Fruit fly (Drosophila melanogaster): ENCODE measurements around the gene ed.

The ed gene

DNA sequence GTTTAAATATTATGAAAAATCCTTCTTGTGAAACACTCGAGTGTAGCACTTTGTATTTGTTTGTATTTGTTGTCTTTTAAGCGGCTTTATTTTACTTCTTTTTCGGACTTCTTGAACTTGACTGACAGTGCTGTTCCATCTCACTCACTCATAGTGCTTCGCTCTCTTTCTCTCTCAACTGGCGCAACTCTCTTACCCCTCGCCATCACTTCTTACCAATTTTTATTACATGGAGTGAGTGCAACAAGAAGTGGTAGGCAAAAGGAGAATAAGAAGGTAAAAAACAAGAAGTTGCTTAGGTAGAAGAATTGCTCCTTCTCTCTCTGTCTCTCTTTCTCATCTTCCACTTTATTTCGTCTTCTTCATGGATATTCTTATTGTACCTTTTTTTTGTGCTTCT, 2.5 kb upstream of the ed start (continued):
- no peak for TF ChIP-seq CG14965 (GFP tag; optimal IDR thresholded peaks at IDR 0.05; ENCODE audit: borderline replicate concordance)
- TF ChIP-seq CG5180 (GFP tag; optimal IDR thresholded peaks at IDR 0.05): peak; percentile 65
- peak; percentile 58 for TF ChIP-seq kni (GFP tag; optimal IDR thresholded peaks at IDR 0.05)
- no peak for TF ChIP-seq Lim3 (GFP tag; IDR thresholded peaks at IDR 0.05)
- TF ChIP-seq Mrtf (GFP tag; IDR thresholded peaks at IDR 0.05): no peak
- no peak for TF ChIP-seq crc (GFP tag; optimal IDR thresholded peaks at IDR 0.05)
- TF ChIP-seq crol (GFP tag; IDR thresholded peaks at IDR 0.05): peak; percentile 88
- peak; percentile 17 for TF ChIP-seq oc (tag; optimal IDR thresholded peaks at IDR 0.05)
- TF ChIP-seq CG10431 (GFP tag; optimal IDR thresholded peaks at IDR 0.05): no peak
- peak; percentile 69; the same call in 2 of the 3 replicates for TF ChIP-seq CG2199 (GFP tag; IDR thresholded peaks at IDR 0.05)
- peak; percentile 96 for TF ChIP-seq pros (GFP tag; optimal IDR thresholded peaks at IDR 0.05)
- no peak for TF ChIP-seq Atf-2 (GFP tag; optimal IDR thresholded peaks at IDR 0.05)
- TF ChIP-seq CG4854 (GFP tag; optimal IDR thresholded peaks at IDR 0.05): no peak
- TF ChIP-seq Nf-YB (GFP tag; optimal IDR thresholded peaks at IDR 0.05): no peak

DNA sequence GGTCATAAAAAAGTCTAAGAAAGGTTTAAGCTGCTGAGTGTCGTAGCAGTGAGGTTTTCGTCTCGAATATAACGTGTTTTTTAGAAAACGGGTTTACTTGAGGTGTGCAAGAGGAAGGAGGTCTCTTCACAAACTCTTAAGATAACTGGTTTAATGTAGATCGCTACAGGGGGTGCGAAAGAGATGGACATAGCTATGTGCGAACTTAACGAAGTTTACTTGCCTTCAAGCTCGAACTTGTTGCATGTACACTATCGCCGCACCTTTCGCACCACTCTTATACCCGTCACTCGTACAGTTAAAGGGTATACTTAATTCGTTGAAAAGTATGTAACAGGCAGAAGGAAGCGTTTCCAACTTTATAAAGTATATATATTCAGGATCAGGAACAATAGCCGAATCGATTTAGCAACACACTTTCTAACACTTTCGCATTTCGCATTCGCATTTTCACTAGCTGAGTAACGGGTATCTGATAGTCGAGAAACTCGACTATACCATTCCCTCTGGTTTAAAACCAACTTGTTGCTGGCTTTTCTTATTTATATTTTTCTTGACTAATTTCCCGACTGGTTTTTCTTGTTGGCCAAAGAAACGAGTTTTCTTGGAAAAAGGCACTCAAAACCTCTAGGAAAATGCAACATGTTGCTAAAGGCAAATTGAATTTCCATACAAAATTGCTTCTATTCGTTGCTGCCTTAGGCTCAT, 787 bp upstream of the ed start:
- 0 out of 3 replicates have a peak, but pooled peaks have one; percentile 49 for TF ChIP-seq z (GFP tag; IDR thresholded peaks at IDR 0.05)
- TF ChIP-seq exex (tag; optimal IDR thresholded peaks at IDR 0.05): no peak
- TF ChIP-seq h (optimal IDR thresholded peaks at IDR 0.05): no peak
- peak; percentile 91 for TF ChIP-seq row (GFP tag; IDR thresholded peaks at IDR 0.05)
- peak; percentile 87 for TF ChIP-seq lmd (GFP tag; IDR thresholded peaks at IDR 0.05)
- peak; percentile 43; the same call in 1 of the 3 replicates for TF ChIP-seq CG34224 (GFP tag; IDR thresholded peaks at IDR 0.05; ENCODE audit: partially characterized antibody)
- TF ChIP-seq sug (tag; optimal IDR thresholded peaks at IDR 0.05): peak; percentile 36
- peak; percentile 34; the same call in 1 of the 2 replicates for TF ChIP-seq crol (GFP tag; IDR thresholded peaks at IDR 0.05)
- TF ChIP-seq CG10979 (tag; optimal IDR thresholded peaks at IDR 0.05): peak; percentile 91
- no peak; the same call in 1 of the 2 replicates for TF ChIP-seq NFAT (GFP tag; IDR thresholded peaks at IDR 0.05)
- peak; percentile 88 for TF ChIP-seq CG11456 (GFP tag; IDR thresholded peaks at IDR 0.05)
- peak; percentile 87 for TF ChIP-seq unpg (GFP tag; optimal IDR thresholded peaks at IDR 0.05)
- TF ChIP-seq ap (GFP tag; IDR thresholded peaks at IDR 0.05): peak; percentile 87
- peak; percentile 46; the same call in 1 of the 2 replicates for TF ChIP-seq toy (GFP tag; IDR thresholded peaks at IDR 0.05)
- TF ChIP-seq pzg (GFP tag; optimal IDR thresholded peaks at IDR 0.05): no peak
- peak; percentile 67 for TF ChIP-seq CG13624 (GFP tag; optimal IDR thresholded peaks at IDR 0.05)
- peak; percentile 48; the same call in 1 of the 2 replicates for TF ChIP-seq ro (GFP tag; IDR thresholded peaks at IDR 0.05)
- peak; percentile 50 for TF ChIP-seq Deaf1 (tag; optimal IDR thresholded peaks at IDR 0.05)
- peak; percentile 86 for TF ChIP-seq seq (GFP tag; IDR thresholded peaks at IDR 0.05)
- peak in 1 of 3 experiments; percentile 75 for TF ChIP-seq Stat92E (GFP tag; optimal IDR thresholded peaks at IDR 0.05)
- TF ChIP-seq btn (GFP tag; optimal IDR thresholded peaks at IDR 0.05): peak; percentile 62
- peak; percentile 97 for TF ChIP-seq Med (GFP tag)
- peak; percentile 81 for TF ChIP-seq CG10209 (GFP tag; optimal IDR thresholded peaks at IDR 0.05)
- TF ChIP-seq CG15269 (tag; optimal IDR thresholded peaks at IDR 0.05): peak; percentile 83
- peak; percentile 84 for TF ChIP-seq grau (tag; optimal IDR thresholded peaks at IDR 0.05)
- no peak for TF ChIP-seq CTCF (GFP tag; optimal IDR thresholded peaks at IDR 0.05)
- TF ChIP-seq CG30020 (tag; optimal IDR thresholded peaks at IDR 0.05): peak; percentile 42
- TF ChIP-seq Ets97D (GFP tag; optimal IDR thresholded peaks at IDR 0.05): peak; percentile 42
- TF ChIP-seq Kr (GFP tag; optimal IDR thresholded peaks at IDR 0.05): no peak
- no peak for TF ChIP-seq Hey (tag; optimal IDR thresholded peaks at IDR 0.05)
- TF ChIP-seq stc (GFP tag; IDR thresholded peaks at IDR 0.05): peak; percentile 88
- peak; percentile 77 for TF ChIP-seq CG15696 (tag; optimal IDR thresholded peaks at IDR 0.05)
- no peak for TF ChIP-seq bigmax (GFP tag; optimal IDR thresholded peaks at IDR 0.05)
- peak; percentile 27 for TF ChIP-seq CG3065 (GFP tag; optimal IDR thresholded peaks at IDR 0.05)
- TF ChIP-seq ssp (GFP tag; IDR thresholded peaks at IDR 0.05): peak; percentile 77
- TF ChIP-seq Hr51 (GFP tag; optimal IDR thresholded peaks at IDR 0.05): peak; percentile 68 to 77
- TF ChIP-seq crc (GFP tag; optimal IDR thresholded peaks at IDR 0.05): peak; percentile 72
